Worm (Caenorhabditis elegans) whole organism, L3 larva: ENCODE measurements around the gene mrpl-36.

Experiments used
- ama-1 ChIP-seq: fragments of 150-350 bp; optimal IDR thresholded peaks from 2 replicates; lab custom pipeline; 2018
- fkh-10 ChIP-seq: sonication (generic microtip); optimal IDR thresholded peaks from 2 replicates; lab custom pipeline; 2017; ENCODE audit warnings: missing biosample characterization, missing genetic modification reagents, missing genetic modification characterization
- fkh-2 ChIP-seq: fragments of 150-350 bp; optimal IDR thresholded peaks from 2 replicates; lab custom pipeline; 2014; ENCODE audit warnings: missing biosample characterization, missing genetic modification reagents, missing genetic modification characterization
- fos-1 ChIP-seq: fragments of 150-350 bp; optimal IDR thresholded peaks from 2 replicates; lab custom pipeline; 2014; ENCODE audit warnings: missing biosample characterization, missing genetic modification characterization
- lin-15B ChIP-seq: fragments of 150-350 bp; optimal IDR thresholded peaks from 2 replicates; lab custom pipeline; 2014; ENCODE audit warnings: missing biosample characterization, missing genetic modification characterization
- nhr-28 ChIP-seq: fragments of 150-350 bp; optimal IDR thresholded peaks from 2 replicates; lab custom pipeline; 2014; ENCODE audit warnings: missing biosample characterization, missing genetic modification characterization
- nhr-77 ChIP-seq: fragments of 150-350 bp; optimal IDR thresholded peaks from 2 replicates; lab custom pipeline; 2014; ENCODE audit warnings: missing biosample characterization, missing genetic modification characterization
- pha-4 ChIP-seq: fragments of 150-350 bp; optimal IDR thresholded peaks from 2 replicates; lab custom pipeline; 2014; ENCODE audit warnings: missing biosample characterization, missing genetic modification reagents, missing genetic modification characterization
- unc-62 ChIP-seq: fragments of 150-350 bp; sonication (generic microtip); optimal IDR thresholded peaks from 4 replicates; lab custom pipeline; 2014; ENCODE audit warnings: missing biosample characterization, missing genetic modification reagents, missing genetic modification characterization
- ztf-11 ChIP-seq: fragments of 150-350 bp; optimal IDR thresholded peaks from 2 replicates; lab custom pipeline; 2014; ENCODE audit warnings: missing biosample characterization, missing genetic modification characterization

DNA sequence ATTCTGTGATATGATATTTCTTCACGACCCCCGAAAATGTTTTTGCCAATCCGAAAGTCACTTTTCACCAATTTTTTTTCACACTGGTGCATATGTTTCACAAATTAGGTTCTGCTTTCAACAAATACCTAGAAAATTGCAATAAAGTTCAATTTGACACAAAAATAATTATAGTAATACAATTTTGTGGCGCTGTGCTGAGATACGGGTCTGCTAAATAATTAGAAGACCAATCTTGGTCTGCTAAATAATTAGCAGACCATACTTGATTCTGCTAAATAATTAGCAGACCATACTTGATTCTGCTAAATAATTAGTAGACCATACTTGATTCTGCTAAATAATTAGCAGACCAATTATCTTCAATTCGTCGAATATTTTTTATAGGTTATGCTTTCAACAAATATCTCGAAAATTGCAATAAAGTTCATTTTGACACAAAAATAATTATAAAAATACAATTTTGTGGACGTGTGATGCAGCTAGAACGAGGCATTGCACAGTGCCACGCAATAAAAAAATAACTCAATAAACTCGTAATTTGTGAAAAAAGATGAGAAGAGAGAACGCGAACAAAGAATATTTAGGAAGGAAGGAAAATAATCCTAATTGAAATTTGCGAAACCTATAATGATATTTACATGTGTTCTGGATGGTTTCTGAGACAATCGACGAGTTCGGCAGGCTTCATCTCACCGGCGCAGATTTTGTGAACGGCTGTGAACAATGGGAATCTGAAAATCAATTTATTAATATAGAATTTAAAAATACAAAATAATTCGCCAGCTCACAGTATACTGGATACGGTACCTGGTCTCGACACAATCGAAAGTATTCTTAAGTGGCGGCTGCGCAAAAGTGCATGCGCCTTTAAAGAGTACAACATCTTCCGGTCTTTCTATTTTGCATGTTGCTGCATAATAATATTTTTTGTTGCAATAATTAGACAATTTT, 6.0 kb upstream of the mrpl-36 start:
- TF ChIP-seq nhr-28 (tag; lab: Kevin White, UChicago): no peak
- TF ChIP-seq unc-62: no peak
- TF ChIP-seq fkh-10 (GFP tag; lab: Kevin White, UChicago): no peak
- TF ChIP-seq fos-1 (tag; lab: Kevin White, UChicago): no peak
- no peak for TF ChIP-seq pha-4 (tag; lab: Kevin White, UChicago)
- TF ChIP-seq fkh-2 (tag; lab: Kevin White, UChicago): no peak
- peak; percentile 7 for TF ChIP-seq ama-1
- TF ChIP-seq ztf-11: no peak
- no peak for TF ChIP-seq nhr-77 (tag; lab: Kevin White, UChicago)
- TF ChIP-seq lin-15B (tag; lab: Kevin White, UChicago): no peak
